Worm (Caenorhabditis elegans): ENCODE data around the gene T02G5.14.

Gene T02G5.14

DNA sequence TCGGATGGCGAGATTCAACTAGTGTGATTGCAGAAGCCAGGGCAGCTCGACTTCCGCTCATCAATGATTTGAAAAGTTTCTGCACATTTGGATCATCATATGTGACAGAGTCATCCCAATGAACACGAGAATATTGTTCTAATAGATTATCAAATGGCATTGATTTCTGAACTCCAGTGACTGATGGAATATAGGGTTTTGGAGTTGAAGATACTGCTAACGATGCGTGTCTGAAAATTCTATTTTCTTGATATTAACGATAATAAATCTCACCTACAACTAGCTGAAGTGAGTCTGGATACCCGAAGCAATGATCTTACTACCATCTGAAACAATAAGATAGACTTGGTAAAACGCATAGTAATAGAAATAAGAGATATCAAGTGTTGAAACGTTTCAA lies 16.7 kb downstream of the T02G5.14 start, which contains the start of gene mmaa-1:
mmaa-1 (minus strand) TSS at position 328 of the 400 bp plus-strand sequence.
- TF ChIP-seq ztf-4 (tag; optimal IDR thresholded peaks at IDR 0.05) (no peak), sma-9 (GFP tag; optimal IDR thresholded peaks at IDR 0.05) (peak; percentile 0), sma-9 (tag; optimal IDR thresholded peaks at IDR 0.05) (no peak)

- TF ChIP-seq snpc-4 (tag; optimal IDR thresholded peaks at IDR 0.05) (no peak), lin-13 (GFP tag; optimal IDR thresholded peaks at IDR 0.05) (no peak), nhr-129 (tag; optimal IDR thresholded peaks at IDR 0.05) (peak; percentile 30), sma-3 (GFP tag; optimal IDR thresholded peaks at IDR 0.05) (no peak), mab-5 (tag; optimal IDR thresholded peaks at IDR 0.05) (no peak), lsy-2 (tag; optimal IDR thresholded peaks at IDR 0.05) (peak in 1 of 2 experiments; percentile 18)
These were observed 18.2 kb downstream of the T02G5.14 start for ce11 chrII:7102288-7102687.

DNA sequence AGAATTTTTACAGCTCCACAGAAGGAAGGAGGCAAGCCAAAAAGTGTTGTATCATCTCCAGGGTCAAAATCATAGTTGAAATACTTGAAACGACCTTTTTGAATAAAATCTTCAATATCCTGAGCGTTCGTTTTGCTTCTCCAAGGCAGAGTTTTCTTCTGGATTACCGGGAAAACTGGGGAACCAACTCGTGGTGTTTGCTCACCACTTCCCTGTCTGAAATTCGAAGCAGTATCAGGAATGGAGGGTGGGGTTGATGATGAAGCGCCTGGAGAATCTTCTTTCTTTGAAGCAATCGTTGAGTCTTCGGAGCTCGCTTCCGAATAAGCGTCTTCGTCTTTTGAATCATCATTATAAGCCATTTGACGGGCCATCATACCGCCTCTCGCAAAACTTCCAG lies 19.0 kb downstream of the T02G5.14 start:
- TF ChIP-seq nhr-77 (tag; optimal IDR thresholded peaks at IDR 0.05), result no peak
- no peak for TF ChIP-seq nhr-6 (tag; optimal IDR thresholded peaks at IDR 0.05)
- no peak for TF ChIP-seq ztf-11 (tag; optimal IDR thresholded peaks at IDR 0.05)
- TF ChIP-seq nhr-23 (tag; optimal IDR thresholded peaks at IDR 0.05), result no peak
- no peak for TF ChIP-seq ama-1 (optimal IDR thresholded peaks at IDR 0.05)
- TF ChIP-seq elt-1 (tag; optimal IDR thresholded peaks at IDR 0.05), result no peak
- TF ChIP-seq ceh-16 (tag; optimal IDR thresholded peaks at IDR 0.05), result no peak
- TF ChIP-seq lsy-2 (tag; optimal IDR thresholded peaks at IDR 0.05), result no peak
- TF ChIP-seq nhr-25 (tag; optimal IDR thresholded peaks at IDR 0.05), result no peak
- TF ChIP-seq ztf-4 (tag; optimal IDR thresholded peaks at IDR 0.05), result no peak
- TF ChIP-seq F13H6.1 (tag; optimal IDR thresholded peaks at IDR 0.05), result no peak

- TF ChIP-seq lin-13 (GFP tag; optimal IDR thresholded peaks at IDR 0.05) (peak; percentile 76), unc-39 (tag; optimal IDR thresholded peaks at IDR 0.05) (no peak), ZK546.5 (tag; optimal IDR thresholded peaks at IDR 0.05) (peak; percentile 95), sem-4 (tag; optimal IDR thresholded peaks at IDR 0.05) (peak; percentile 75), nhr-11 (tag; optimal IDR thresholded peaks at IDR 0.05) (no peak), ceh-82 (tag; optimal IDR thresholded peaks at IDR 0.05) (no peak), nhr-21 (tag; optimal IDR thresholded peaks at IDR 0.05) (peak; percentile 70), lin-39 (tag; optimal IDR thresholded peaks at IDR 0.05) (no peak), nhr-12 (tag; optimal IDR thresholded peaks at IDR 0.05) (no peak), lin-11 (tag; optimal IDR thresholded peaks at IDR 0.05) (peak; percentile 59), nhr-237 (tag; optimal IDR thresholded peaks at IDR 0.05) (peak; percentile 2), skn-1 (tag; optimal IDR thresholded peaks at IDR 0.05) (no peak), ama-1 (optimal IDR thresholded peaks at IDR 0.05) (peak; percentile 73), C34F6.9 (tag; optimal IDR thresholded peaks at IDR 0.05) (peak; percentile 98), nhr-129 (tag; optimal IDR thresholded peaks at IDR 0.05) (peak; percentile 94), unc-55 (GFP tag; optimal IDR thresholded peaks at IDR 0.05) (peak; percentile 98), ztf-1 (GFP tag; conservative IDR thresholded peaks at IDR 0.05) (no peak), Y55F3AM.14 (GFP tag; optimal IDR thresholded peaks at IDR 0.05) (peak; percentile 25), sma-3 (GFP tag; optimal IDR thresholded peaks at IDR 0.05) (peak; percentile 75), nhr-10 (tag; optimal IDR thresholded peaks at IDR 0.05) (no peak), mbf-1 (tag; optimal IDR thresholded peaks at IDR 0.05) (no peak), gmeb-1 (tag; optimal IDR thresholded peaks at IDR 0.05) (peak; percentile 82), peb-1 (tag; optimal IDR thresholded peaks at IDR 0.05) (no peak), mdl-1 (tag; optimal IDR thresholded peaks at IDR 0.05) (no peak), dmd-4 (tag; optimal IDR thresholded peaks at IDR 0.05) (no peak), aly-2 (tag; optimal IDR thresholded peaks at IDR 0.05) (no peak), alr-1 (tag; optimal IDR thresholded peaks at IDR 0.05) (no peak), snpc-4 (tag; optimal IDR thresholded peaks at IDR 0.05) (peak; percentile 51), sma-9 (GFP tag; optimal IDR thresholded peaks at IDR 0.05) (peak; percentile 77), sma-9 (tag; optimal IDR thresholded peaks at IDR 0.05) (no peak), zag-1 (tag; optimal IDR thresholded peaks at IDR 0.05) (peak; percentile 62), R02D3.7 (tag; optimal IDR thresholded peaks at IDR 0.05) (no peak), fos-1 (tag; optimal IDR thresholded peaks at IDR 0.05) (peak; percentile 65), nhr-77 (tag; optimal IDR thresholded peaks at IDR 0.05) (no peak), mab-5 (tag; optimal IDR thresholded peaks at IDR 0.05) (peak; percentile 11), elt-3 (tag; optimal IDR thresholded peaks at IDR 0.05) (no peak), nhr-23 (tag; optimal IDR thresholded peaks at IDR 0.05) (no peak), crh-2 (tag; optimal IDR thresholded peaks at IDR 0.05) (peak; percentile 85), elt-1 (tag; optimal IDR thresholded peaks at IDR 0.05) (no peak), F13H6.1 (tag; optimal IDR thresholded peaks at IDR 0.05) (peak; percentile 39), ztf-11 (tag; optimal IDR thresholded peaks at IDR 0.05) (no peak), lsy-2 (tag; optimal IDR thresholded peaks at IDR 0.05) (peak; percentile 94 to 99), nhr-6 (tag; optimal IDR thresholded peaks at IDR 0.05) (peak; percentile 48)
These were observed 20.9 kb downstream of the T02G5.14 start, which contains the start of the genes farl-11 and rpl-33 for ce11 chrII:7104794-7105613. Gene farl-11 (minus strand): TSS chrII:7105035. Gene rpl-33 (plus strand): TSS chrII:7105563.

Data from whole organism, L2 larva.